Worm (Caenorhabditis elegans) whole organism, young adult: ENCODE measurements around the gene ets-10.

Experiments
- C06A6.2 ChIP-seq: fragments of 200-800 bp; sonication (Bioruptor generic); conservative IDR thresholded peaks from 2 replicates; pipeline ENCODE4 v1.3.6; 2022; ENCODE audit warnings: missing genetic modification characterization, missing compliant biosample characterization
- D2030.7 ChIP-seq: fragments of 200-800 bp; sonication (Bioruptor generic); IDR thresholded peaks from 2 replicates; pipeline ENCODE4 v1.3.6; 2022; ENCODE audit warnings: missing genetic modification reagents, missing genetic modification characterization, missing compliant biosample characterization
- F23B12.7 ChIP-seq: sonication (generic microtip); optimal IDR thresholded peaks from 2 replicates; lab custom pipeline; 2017; ENCODE audit warnings: missing genetic modification characterization, mild to moderate bottlenecking, missing compliant biosample characterization, antibody characterized with exemption, moderate library complexity; ENCODE audit not compliant: insufficient read depth
- F39B2.1 ChIP-seq: fragments of 200-800 bp; sonication (Bioruptor generic); IDR thresholded peaks from 2 replicates; pipeline ENCODE4 v1.3.6; 2022; ENCODE audit warnings: missing genetic modification reagents, missing genetic modification characterization, missing compliant biosample characterization
- F52B5.7 ChIP-seq: sonication (generic microtip); optimal IDR thresholded peaks from 2 replicates; lab custom pipeline; 2016; ENCODE audit warnings: mild to moderate bottlenecking, missing genetic modification characterization, missing compliant biosample characterization
- T07F8.4 ChIP-seq: sonication (generic microtip); optimal IDR thresholded peaks from 2 replicates; lab custom pipeline; 2016; ENCODE audit warnings: mild to moderate bottlenecking, missing genetic modification characterization, moderate library complexity, missing compliant biosample characterization
- T26A5.8 ChIP-seq: sonication (generic microtip); optimal IDR thresholded peaks from 2 replicates; lab custom pipeline; 2016; ENCODE audit warnings: missing genetic modification characterization, missing compliant biosample characterization
- Y53G8AR.9 ChIP-seq: fragments of 200-800 bp; sonication (Bioruptor generic); conservative IDR thresholded peaks from 2 replicates; pipeline ENCODE4 v1.3.6; 2022; ENCODE audit warnings: missing genetic modification reagents, missing genetic modification characterization, missing compliant biosample characterization
- Y67H2A.10 ChIP-seq: fragments of 200-800 bp; sonication (Bioruptor generic); conservative IDR thresholded peaks from 2 replicates; pipeline ENCODE4 v1.3.6; 2022; ENCODE audit warnings: missing genetic modification reagents, missing genetic modification characterization, missing compliant biosample characterization
- akir-1 ChIP-seq: fragments of 200-800 bp; sonication (Bioruptor generic); optimal IDR thresholded peaks from 2 replicates; lab custom pipeline; 2018; ENCODE audit warnings: mild to moderate bottlenecking, missing genetic modification characterization, moderate library complexity, missing compliant biosample characterization
- ama-1 ChIP-seq, 3 experiments: fragments of 150-350 bp in 1 of 3; sonication (generic microtip) in 2 of 3; optimal IDR thresholded peaks; 2 replicates each; lab custom pipeline; 2014 to 2018; ENCODE audit warnings: missing biosample characterization in 2 of 3, missing genetic modification characterization in 2 of 3, missing genetic modification reagents in 2 of 3
- ccch-3 ChIP-seq: fragments of 200-800 bp; sonication (Bioruptor generic); optimal IDR thresholded peaks from 2 replicates; lab custom pipeline; 2018; ENCODE audit warnings: mild to moderate bottlenecking, missing genetic modification characterization, missing compliant biosample characterization
- cebp-1 ChIP-seq, 2 experiments: fragments of 200-800 bp in 1 of 2; sonication (Bioruptor generic) in 1 of 2; sonication (generic microtip) in 1 of 2; IDR thresholded peaks in 1 of 2; optimal IDR thresholded peaks in 1 of 2; 2 replicates each; pipeline versions ENCODE4 v1.3.6 to Lab custom; 2017 to 2022; ENCODE audit warnings: missing compliant biosample characterization in 2 of 2, missing genetic modification characterization in 2 of 2, mild to moderate bottlenecking in 1 of 2, missing genetic modification reagents in 1 of 2, moderate library complexity in 1 of 2
- ceh-40 ChIP-seq: fragments of 200-800 bp; sonication (Bioruptor generic); IDR thresholded peaks from 2 replicates; pipeline ENCODE4 v1.3.6; 2022; ENCODE audit warnings: missing genetic modification characterization, missing compliant biosample characterization
- die-1 ChIP-seq: sonication (generic microtip); optimal IDR thresholded peaks from 2 replicates; lab custom pipeline; 2016; ENCODE audit warnings: missing genotype, mild to moderate bottlenecking, missing genetic modification characterization, missing compliant biosample characterization
- efl-1 ChIP-seq: fragments of 150-350 bp; optimal IDR thresholded peaks from 2 replicates; lab custom pipeline; 2014; ENCODE audit warnings: missing biosample characterization, missing genetic modification reagents, missing genetic modification characterization
- egl-18 ChIP-seq: fragments of 200-800 bp; sonication (Bioruptor generic); IDR thresholded peaks from 2 replicates; pipeline ENCODE4 v1.3.6; 2022; ENCODE audit warnings: missing genetic modification reagents, missing genetic modification characterization, missing compliant biosample characterization
- ekl-4 ChIP-seq: fragments of 200-800 bp; sonication (Bioruptor generic); IDR thresholded peaks from 2 replicates; pipeline ENCODE4 v1.3.6; 2022; ENCODE audit warnings: missing genetic modification reagents, missing genetic modification characterization, missing compliant biosample characterization
- ets-4 ChIP-seq: fragments of 200-800 bp; sonication (Bioruptor generic); optimal IDR thresholded peaks from 2 replicates; lab custom pipeline; 2018; ENCODE audit warnings: mild to moderate bottlenecking, missing genetic modification characterization, missing compliant biosample characterization
- fkh-3 ChIP-seq: sonication (generic microtip); optimal IDR thresholded peaks from 2 replicates; lab custom pipeline; 2016; ENCODE audit warnings: mild to moderate bottlenecking, missing genetic modification characterization, missing compliant biosample characterization
- hlh-26 ChIP-seq: fragments of 200-800 bp; sonication (Bioruptor generic); conservative IDR thresholded peaks from 2 replicates; pipeline ENCODE4 v1.3.6; 2022; ENCODE audit warnings: missing genetic modification reagents, missing genetic modification characterization, missing compliant biosample characterization
- hmg-1.2 ChIP-seq: fragments of 200-800 bp; sonication (Bioruptor generic); IDR thresholded peaks from 2 replicates; pipeline ENCODE4 v1.3.6; 2022; ENCODE audit warnings: missing genetic modification reagents, missing genetic modification characterization, missing compliant biosample characterization
- let-526 ChIP-seq: fragments of 200-800 bp; sonication (Bioruptor generic); IDR thresholded peaks from 2 replicates; pipeline ENCODE4 v1.3.6; 2022; ENCODE audit warnings: missing genetic modification reagents, missing genetic modification characterization, missing compliant biosample characterization
- let-607 ChIP-seq, 2 experiments: fragments of 200-800 bp in 1 of 2; sonication (Bioruptor generic) in 1 of 2; sonication (generic microtip) in 1 of 2; optimal IDR thresholded peaks; 2 replicates each; lab custom pipeline; 2016 to 2018; ENCODE audit warnings: mild to moderate bottlenecking in 2 of 2, missing compliant biosample characterization in 2 of 2, missing genetic modification characterization in 2 of 2, moderate library complexity in 2 of 2, missing genotype in 1 of 2
- lin-35 ChIP-seq, 3 experiments: fragments of 150-350 bp in 2 of 3; sonication (generic microtip) in 1 of 3; optimal IDR thresholded peaks; 2 replicates each; lab custom pipeline; 2014 to 2018; ENCODE audit warnings: missing biosample characterization in 3 of 3, missing genetic modification characterization in 3 of 3, missing genetic modification reagents in 3 of 3
- lin-40 ChIP-seq: sonication (generic microtip); optimal IDR thresholded peaks from 2 replicates; lab custom pipeline; 2016; ENCODE audit warnings: missing genetic modification characterization, mild to moderate bottlenecking, missing compliant biosample characterization, missing genotype, missing genetic modification reagents
- lsl-1 ChIP-seq: fragments of 200-800 bp; sonication (Bioruptor generic); optimal IDR thresholded peaks from 2 replicates; lab custom pipeline; 2018; ENCODE audit warnings: mild to moderate bottlenecking, missing genetic modification characterization, moderate library complexity, missing compliant biosample characterization
- lsy-27 ChIP-seq: sonication (generic microtip); optimal IDR thresholded peaks from 2 replicates; lab custom pipeline; 2017; ENCODE audit warnings: missing genetic modification characterization, mild to moderate bottlenecking, missing compliant biosample characterization, antibody characterized with exemption, missing genotype, borderline replicate concordance; ENCODE audit not compliant: insufficient read depth
- madf-10 ChIP-seq: sonication (generic microtip); optimal IDR thresholded peaks from 2 replicates; lab custom pipeline; 2016; ENCODE audit warnings: mild to moderate bottlenecking, missing genetic modification characterization, missing compliant biosample characterization
- madf-3 ChIP-seq: fragments of 200-800 bp; sonication (Bioruptor generic); IDR thresholded peaks from 2 replicates; pipeline ENCODE4 v1.3.6; 2022; ENCODE audit warnings: missing genetic modification reagents, missing genetic modification characterization, missing compliant biosample characterization
- mes-4 ChIP-seq: sonication (generic microtip); optimal IDR thresholded peaks from 2 replicates; lab custom pipeline; 2016; ENCODE audit warnings: missing genotype, missing genetic modification characterization, missing compliant biosample characterization
- nfya-1 ChIP-seq: sonication (generic microtip); optimal IDR thresholded peaks from 2 replicates; lab custom pipeline; 2017; ENCODE audit warnings: antibody characterized with exemption, missing compliant biosample characterization, missing genetic modification characterization, borderline replicate concordance; ENCODE audit not compliant: insufficient read depth
- nhr-120 ChIP-seq: fragments of 200-800 bp; sonication (Bioruptor generic); IDR thresholded peaks from 2 replicates; pipeline ENCODE4 v1.3.6; 2022; ENCODE audit warnings: missing genetic modification characterization, missing compliant biosample characterization
- nhr-27 ChIP-seq: fragments of 200-800 bp; sonication (Bioruptor generic); optimal IDR thresholded peaks from 2 replicates; lab custom pipeline; 2018; ENCODE audit warnings: mild to moderate bottlenecking, missing genetic modification characterization, moderate library complexity, missing compliant biosample characterization
- nhr-80 ChIP-seq: sonication (generic microtip); optimal IDR thresholded peaks from 2 replicates; lab custom pipeline; 2016; ENCODE audit warnings: missing genetic modification characterization, missing compliant biosample characterization
- snpc-3.4 ChIP-seq: sonication (generic microtip); optimal IDR thresholded peaks from 2 replicates; lab custom pipeline; 2017; ENCODE audit warnings: missing genetic modification characterization, mild to moderate bottlenecking, missing compliant biosample characterization, antibody characterized with exemption, moderate library complexity, missing genotype, missing genetic modification reagents
- snpc-4 ChIP-seq, 5 experiments: fragments of 150-350 bp in 1 of 5; sonication (generic microtip) in 4 of 5; optimal IDR thresholded peaks; 2 replicates each; lab custom pipeline; 2014 to 2018; ENCODE audit warnings: missing genetic modification characterization in 5 of 5, missing biosample characterization in 3 of 5, antibody characterized with exemption in 2 of 5, mild to moderate bottlenecking in 2 of 5, missing compliant biosample characterization in 2 of 5, missing genotype in 2 of 5, moderate library complexity in 2 of 5, missing genetic modification reagents in 1 of 5
- tbx-9 ChIP-seq: sonication (generic microtip); optimal IDR thresholded peaks from 2 replicates; lab custom pipeline; 2016; ENCODE audit warnings: borderline replicate concordance, missing genetic modification characterization, inconsistent platforms, missing compliant biosample characterization
- unc-62 ChIP-seq: fragments of 150-350 bp; optimal IDR thresholded peaks from 2 replicates; lab custom pipeline; 2014; ENCODE audit warnings: missing biosample characterization, missing genetic modification reagents, missing genetic modification characterization
- zim-3 ChIP-seq: sonication (generic microtip); optimal IDR thresholded peaks from 2 replicates; lab custom pipeline; 2017; ENCODE audit warnings: mild to moderate bottlenecking, missing genetic modification characterization, moderate library complexity, missing compliant biosample characterization
- ztf-22 ChIP-seq: fragments of 200-800 bp; sonication (Bioruptor generic); optimal IDR thresholded peaks from 2 replicates; lab custom pipeline; 2018; ENCODE audit warnings: mild to moderate bottlenecking, missing genetic modification characterization, moderate library complexity, missing compliant biosample characterization
- ztf-3 ChIP-seq: fragments of 200-800 bp; sonication (Bioruptor generic); optimal IDR thresholded peaks from 2 replicates; lab custom pipeline; 2018; ENCODE audit warnings: mild to moderate bottlenecking, missing genetic modification characterization, missing compliant biosample characterization

ets-10 gene

ce11 chrX:4265283-4265907 lies 18.6 kb upstream of the ets-10 start, which contains the start of gene coel-1 (continued):
- TF ChIP-seq Y53G8AR.9 (no peak), unc-62 (GFP tag; lab: Kevin White, UChicago) (no peak), madf-10 (tag; lab: Kevin White, UChicago) (no peak), ekl-4 (GFP tag; lab: Robert Waterston, UW) (no peak), nfya-1 (tag; lab: Kevin White, UChicago) (no peak), nhr-120 (no peak), T07F8.4 (tag; lab: Kevin White, UChicago) (no peak), ccch-3 (GFP tag; lab: Kevin White, UChicago) (no peak), nhr-80 (tag; lab: Kevin White, UChicago) (peak; percentile 52), C06A6.2 (GFP tag; lab: Robert Waterston, UW) (no peak), zim-3 (tag; lab: Kevin White, UChicago) (no peak), madf-3 (GFP tag; lab: Robert Waterston, UW) (no peak), mes-4 (tag; lab: Kevin White, UChicago) (no peak), efl-1 (no peak), egl-18 (no peak), T26A5.8 (tag; lab: Kevin White, UChicago) (no peak), F39B2.1 (GFP tag; lab: Robert Waterston, UW) (no peak), ztf-22 (GFP tag; lab: Kevin White, UChicago) (no peak), F23B12.7 (tag; lab: Kevin White, UChicago) (no peak), hlh-26 (GFP tag; lab: Robert Waterston, UW) (no peak), let-607 (tag; optimal IDR thresholded peaks at IDR 0.05; lab: Kevin White, UChicago) (no peak), nhr-27 (no peak), akir-1 (GFP tag; lab: Kevin White, UChicago) (no peak), ceh-40 (GFP tag; lab: Robert Waterston, UW) (no peak), ama-1 (optimal IDR thresholded peaks at IDR 0.05; lab: Kevin White, UChicago) (no peak), ama-1 (GFP tag; optimal IDR thresholded peaks at IDR 0.05; lab: Kevin White, UChicago) (no peak), snpc-4 (GFP tag; optimal IDR thresholded peaks at IDR 0.05; lab: Kevin White, UChicago) (no peak), snpc-4 (tag; optimal IDR thresholded peaks at IDR 0.05; lab: Kevin White, UChicago) (no peak), snpc-3.4 (no peak), ets-4 (GFP tag; lab: Kevin White, UChicago) (no peak), lsl-1 (GFP tag; lab: Kevin White, UChicago) (no peak), die-1 (tag; lab: Kevin White, UChicago) (no peak), lsy-27 (tag; lab: Kevin White, UChicago) (no peak), lin-40 (tag; lab: Kevin White, UChicago) (peak; percentile 35), Y67H2A.10 (no peak), F52B5.7 (tag; lab: Kevin White, UChicago) (no peak), D2030.7 (GFP tag; lab: Robert Waterston, UW) (no peak), fkh-3 (no peak), let-526 (GFP tag; lab: Robert Waterston, UW) (no peak), tbx-9 (no peak), cebp-1 (GFP tag; IDR thresholded peaks at IDR 0.05; lab: Robert Waterston, UW) (no peak), cebp-1 (tag; optimal IDR thresholded peaks at IDR 0.05; lab: Kevin White, UChicago) (peak; percentile 60), hmg-1.2 (GFP tag; lab: Robert Waterston, UW) (peak; percentile 64; the same call in 1 of the 2 replicates), ztf-3 (GFP tag; lab: Kevin White, UChicago) (no peak), lin-35 (GFP tag; optimal IDR thresholded peaks at IDR 0.05; lab: Kevin White, UChicago) (no peak)
